Worm (Caenorhabditis elegans) whole organism, early embryonic: ENCODE results near the gene klp-18.

Source experiments
- B0310.2 ChIP-seq: sonication (generic microtip); optimal IDR thresholded peaks from 2 replicates; lab custom pipeline; 2016; ENCODE audit warnings: mild to moderate bottlenecking, missing genetic modification characterization, missing compliant biosample characterization
- F13C5.2 ChIP-seq: sonication (generic microtip); optimal IDR thresholded peaks from 2 replicates; lab custom pipeline; 2017; ENCODE audit warnings: mild to moderate bottlenecking, missing genetic modification characterization, inconsistent platforms, missing compliant biosample characterization
- aly-1 ChIP-seq: sonication (generic microtip); optimal IDR thresholded peaks from 2 replicates; lab custom pipeline; 2016; ENCODE audit warnings: missing genetic modification characterization, missing compliant biosample characterization
- ama-1 ChIP-seq: fragments of 150-350 bp; optimal IDR thresholded peaks from 2 replicates; lab custom pipeline; 2014
- ceh-13 ChIP-seq: fragments of 200-800 bp; sonication (Bioruptor generic); optimal IDR thresholded peaks from 2 replicates; lab custom pipeline; 2018; ENCODE audit warnings: mild to moderate bottlenecking, missing genetic modification characterization, missing compliant biosample characterization
- ceh-36 ChIP-seq: sonication (generic microtip); optimal IDR thresholded peaks from 2 replicates; lab custom pipeline; 2016; ENCODE audit warnings: missing genetic modification characterization, inconsistent platforms, missing compliant biosample characterization
- ets-7 ChIP-seq: sonication (generic microtip); optimal IDR thresholded peaks from 2 replicates; lab custom pipeline; 2016; ENCODE audit warnings: missing genotype, missing genetic modification characterization, missing compliant biosample characterization
- flt-1 ChIP-seq: fragments of 200-800 bp; sonication (Bioruptor generic); IDR thresholded peaks from 2 replicates; pipeline ENCODE4 v1.3.6; 2022; ENCODE audit warnings: missing genetic modification characterization, missing compliant biosample characterization
- hmbx-1 ChIP-seq: sonication (generic microtip); optimal IDR thresholded peaks from 2 replicates; lab custom pipeline; 2016; ENCODE audit warnings: mild to moderate bottlenecking, missing genetic modification characterization, missing compliant biosample characterization
- hmg-4 ChIP-seq: fragments of 200-800 bp; sonication (Bioruptor generic); optimal IDR thresholded peaks from 2 replicates; lab custom pipeline; 2018; ENCODE audit warnings: mild to moderate bottlenecking, missing genetic modification characterization, missing compliant biosample characterization
- hnd-1 ChIP-seq: sonication (generic microtip); optimal IDR thresholded peaks from 2 replicates; lab custom pipeline; 2016; ENCODE audit warnings: missing genetic modification characterization, missing compliant biosample characterization
- pes-1 ChIP-seq: fragments of 200-800 bp; sonication (Bioruptor generic); IDR thresholded peaks from 2 replicates; pipeline ENCODE4 v1.3.6; 2022; ENCODE audit warnings: missing genetic modification reagents, missing genetic modification characterization, missing compliant biosample characterization
- scrt-1 ChIP-seq: fragments of 200-800 bp; sonication (Bioruptor generic); IDR thresholded peaks from 2 replicates; pipeline ENCODE4 v1.3.6; 2022; ENCODE audit warnings: missing genetic modification characterization, missing compliant biosample characterization
- sea-1 ChIP-seq: fragments of 200-800 bp; sonication (Bioruptor generic); conservative IDR thresholded peaks from 2 replicates; pipeline ENCODE4 v1.3.6; 2022; ENCODE audit warnings: missing genetic modification characterization, missing compliant biosample characterization
- tbx-11 ChIP-seq: fragments of 200-800 bp; sonication (Bioruptor generic); IDR thresholded peaks from 2 replicates; pipeline ENCODE4 v1.3.6; 2022; ENCODE audit warnings: missing genetic modification characterization, missing compliant biosample characterization
- tbx-37 ChIP-seq: fragments of 200-800 bp; sonication (Bioruptor generic); conservative IDR thresholded peaks from 2 replicates; pipeline ENCODE4 v1.3.6; 2022; ENCODE audit warnings: missing genetic modification reagents, missing genetic modification characterization, missing compliant biosample characterization
- tra-4 ChIP-seq: sonication (generic microtip); optimal IDR thresholded peaks from 2 replicates; lab custom pipeline; 2017; ENCODE audit warnings: missing genetic modification characterization, missing compliant biosample characterization

Gene klp-18

ce11 chrIV:7023004-7023403 is 17.0 kb upstream of the klp-18 start:
- TF ChIP-seq F13C5.2 (tag; lab: Kevin White, UChicago): peak; percentile 68
- no peak for TF ChIP-seq sea-1 (GFP tag; lab: Robert Waterston, UW)
- no peak for TF ChIP-seq hnd-1 (tag; lab: Kevin White, UChicago)
- no peak for TF ChIP-seq ceh-36 (tag; lab: Kevin White, UChicago)
- TF ChIP-seq ceh-13 (GFP tag; lab: Kevin White, UChicago): no peak
- TF ChIP-seq hmg-4: peak; percentile 55

ce11 chrIV:7023858-7024257 is 16.2 kb upstream of the klp-18 start, which contains the start of gene adah-1:
adah-1 (plus strand) TSS chrIV:7024211.
- TF ChIP-seq aly-1 (tag; lab: Kevin White, UChicago) (no peak), flt-1 (GFP tag; lab: Robert Waterston, UW) (no peak), tra-4 (tag; lab: Kevin White, UChicago) (no peak), tbx-11 (GFP tag; lab: Robert Waterston, UW) (no peak), hnd-1 (tag; lab: Kevin White, UChicago) (no peak), ceh-13 (GFP tag; lab: Kevin White, UChicago) (no peak), scrt-1 (no peak), tbx-37 (no peak), ama-1 (lab: Kevin White, UChicago) (no peak), hmg-4 (no peak), ets-7 (tag; lab: Kevin White, UChicago) (no peak), F13C5.2 (tag; lab: Kevin White, UChicago) (no peak)

- TF ChIP-seq ets-7 (tag; lab: Kevin White, UChicago) (no peak), hmg-4 (no peak), pes-1 (GFP tag; lab: Robert Waterston, UW) (no peak), B0310.2 (no peak), tra-4 (tag; lab: Kevin White, UChicago) (no peak), sea-1 (GFP tag; lab: Robert Waterston, UW) (no peak)
Measured at ce11 chrIV:7024829-7025228, 15.2 kb upstream of the klp-18 start.

ce11 chrIV:7025835-7026234 is 14.2 kb upstream of the klp-18 start:
- TF ChIP-seq ets-7 (tag; lab: Kevin White, UChicago) (no peak), ceh-13 (GFP tag; lab: Kevin White, UChicago) (no peak), hnd-1 (tag; lab: Kevin White, UChicago) (no peak), tbx-11 (GFP tag; lab: Robert Waterston, UW) (no peak), ceh-36 (tag; lab: Kevin White, UChicago) (no peak), tra-4 (tag; lab: Kevin White, UChicago) (no peak), flt-1 (GFP tag; lab: Robert Waterston, UW) (no peak), sea-1 (GFP tag; lab: Robert Waterston, UW) (no peak), hmbx-1 (tag; lab: Kevin White, UChicago) (no peak), B0310.2 (no peak), ama-1 (lab: Kevin White, UChicago) (no peak), pes-1 (GFP tag; lab: Robert Waterston, UW) (no peak), F13C5.2 (tag; lab: Kevin White, UChicago) (no peak), tbx-37 (no peak), aly-1 (tag; lab: Kevin White, UChicago) (no peak), scrt-1 (no peak)

- no peak for TF ChIP-seq hmg-4
- no peak for TF ChIP-seq ceh-36 (tag; lab: Kevin White, UChicago)
- no peak for TF ChIP-seq pes-1 (GFP tag; lab: Robert Waterston, UW)
- TF ChIP-seq B0310.2: no peak
- no peak for TF ChIP-seq flt-1 (GFP tag; lab: Robert Waterston, UW)
Measured at ce11 chrIV:7031019-7031418, 9.0 kb upstream of the klp-18 start.

- TF ChIP-seq pes-1 (GFP tag; lab: Robert Waterston, UW) (no peak), ets-7 (tag; lab: Kevin White, UChicago) (no peak), hmbx-1 (tag; lab: Kevin White, UChicago) (no peak), aly-1 (tag; lab: Kevin White, UChicago) (no peak)
Measured at ce11 chrIV:7032459-7032858, 7.6 kb upstream of the klp-18 start, which contains the start of gene C06G3.8. C06G3.8 (minus strand) TSS chrIV:7032559.

- TF ChIP-seq F13C5.2 (tag; lab: Kevin White, UChicago) (no peak), B0310.2 (no peak), pes-1 (GFP tag; lab: Robert Waterston, UW) (no peak), ceh-13 (GFP tag; lab: Kevin White, UChicago) (no peak), scrt-1 (no peak), tbx-11 (GFP tag; lab: Robert Waterston, UW) (no peak), sea-1 (GFP tag; lab: Robert Waterston, UW) (no peak), hmbx-1 (tag; lab: Kevin White, UChicago) (no peak), tbx-37 (no peak)
Measured at ce11 chrIV:7035823-7036222, 4.2 kb upstream of the klp-18 start, which contains the start of gene C06G3.3. C06G3.3 (plus strand) TSS chrIV:7036123.

- no peak for TF ChIP-seq hnd-1 (tag; lab: Kevin White, UChicago)
- no peak for TF ChIP-seq sea-1 (GFP tag; lab: Robert Waterston, UW)
Measured at ce11 chrIV:7036790-7037189, 3.2 kb upstream of the klp-18 start, which contains the start of gene ufl-1. ufl-1 (minus strand) TSS chrIV:7036859.

- no peak for TF ChIP-seq hmg-4
- no peak for TF ChIP-seq ceh-36 (tag; lab: Kevin White, UChicago)
- no peak for TF ChIP-seq ceh-13 (GFP tag; lab: Kevin White, UChicago)
- TF ChIP-seq hmbx-1 (tag; lab: Kevin White, UChicago): no peak
- no peak for TF ChIP-seq tra-4 (tag; lab: Kevin White, UChicago)
- no peak for TF ChIP-seq aly-1 (tag; lab: Kevin White, UChicago)
- no peak for TF ChIP-seq F13C5.2 (tag; lab: Kevin White, UChicago)
- TF ChIP-seq tbx-37: no peak
- TF ChIP-seq pes-1 (GFP tag; lab: Robert Waterston, UW): no peak
- TF ChIP-seq ets-7 (tag; lab: Kevin White, UChicago): no peak
Measured at ce11 chrIV:7043430-7043829, 3.4 kb downstream of the klp-18 start.
